Worm (Caenorhabditis elegans): ENCODE measurements around the gene Y57G11C.23.
A peak's percentile ranks its signal among the peaks of the same experiment; 100 is the strongest.

Gene Y57G11C.23

ce11 chrIV:14877657-14878056 is 16.1 kb upstream of the Y57G11C.23 start:
- TF ChIP-seq flt-1 (GFP tag; IDR thresholded peaks at IDR 0.05) (no peak), T22C8.4 (GFP tag; IDR thresholded peaks at IDR 0.05) (no peak), ztf-23 (GFP tag; IDR thresholded peaks at IDR 0.05) (no peak), cog-1 (tag; optimal IDR thresholded peaks at IDR 0.05) (no peak), ref-1 (GFP tag; conservative IDR thresholded peaks at IDR 0.05) (no peak), tab-1 (GFP tag; IDR thresholded peaks at IDR 0.05) (no peak)

- TF ChIP-seq ztf-23 (GFP tag; IDR thresholded peaks at IDR 0.05) (no peak), T22C8.4 (GFP tag; IDR thresholded peaks at IDR 0.05) (no peak), ref-1 (GFP tag; conservative IDR thresholded peaks at IDR 0.05) (no peak), med-1 (GFP tag; optimal IDR thresholded peaks at IDR 0.05; ENCODE audit: insufficient read depth) (no peak), cog-1 (tag; optimal IDR thresholded peaks at IDR 0.05) (no peak), klf-2 (GFP tag; conservative IDR thresholded peaks at IDR 0.05) (no peak), flt-1 (GFP tag; IDR thresholded peaks at IDR 0.05) (no peak), ztf-29 (GFP tag; IDR thresholded peaks at IDR 0.05) (no peak), tab-1 (GFP tag; IDR thresholded peaks at IDR 0.05) (no peak)
These were observed 15.0 kb upstream of the Y57G11C.23 start for ce11 chrIV:14876632-14877031.

ce11 chrIV:14874926-14875570 is 13.5 kb upstream of the Y57G11C.23 start:
- TF ChIP-seq ztf-23 (GFP tag; IDR thresholded peaks at IDR 0.05) (no peak), cog-1 (tag; optimal IDR thresholded peaks at IDR 0.05) (peak; percentile 40), klf-2 (GFP tag; conservative IDR thresholded peaks at IDR 0.05) (no peak), tab-1 (GFP tag; IDR thresholded peaks at IDR 0.05) (no peak)

DNA sequence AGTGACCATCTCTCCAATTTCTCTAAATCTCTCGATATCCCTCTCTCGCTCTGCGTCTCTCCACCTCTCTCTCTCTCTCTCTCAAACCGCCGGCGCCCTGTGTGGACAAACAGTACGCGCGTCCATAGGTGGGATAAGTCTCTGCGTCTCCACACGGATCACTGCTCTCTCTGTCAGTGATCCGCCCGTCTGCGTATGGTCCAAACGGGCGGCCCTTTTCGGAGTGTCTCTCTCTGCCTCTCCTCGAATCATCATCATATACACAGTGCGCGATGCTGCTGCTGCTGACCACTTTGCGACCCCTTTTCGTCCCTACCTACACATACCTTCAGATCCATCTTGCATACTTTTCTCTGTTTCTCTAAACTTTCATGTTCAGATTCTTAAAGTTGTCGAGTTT is 10.7 kb upstream of the Y57G11C.23 start:
- TF ChIP-seq tab-1 (GFP tag; IDR thresholded peaks at IDR 0.05) (0 out of 2 replicates have a peak, but pooled peaks have one; percentile 23), cog-1 (tag; optimal IDR thresholded peaks at IDR 0.05) (peak; percentile 16), klf-2 (GFP tag; conservative IDR thresholded peaks at IDR 0.05) (no peak), ztf-23 (GFP tag; IDR thresholded peaks at IDR 0.05) (0 out of 2 replicates have a peak, but pooled peaks have one; percentile 24), ref-1 (GFP tag; conservative IDR thresholded peaks at IDR 0.05) (no peak)

DNA sequence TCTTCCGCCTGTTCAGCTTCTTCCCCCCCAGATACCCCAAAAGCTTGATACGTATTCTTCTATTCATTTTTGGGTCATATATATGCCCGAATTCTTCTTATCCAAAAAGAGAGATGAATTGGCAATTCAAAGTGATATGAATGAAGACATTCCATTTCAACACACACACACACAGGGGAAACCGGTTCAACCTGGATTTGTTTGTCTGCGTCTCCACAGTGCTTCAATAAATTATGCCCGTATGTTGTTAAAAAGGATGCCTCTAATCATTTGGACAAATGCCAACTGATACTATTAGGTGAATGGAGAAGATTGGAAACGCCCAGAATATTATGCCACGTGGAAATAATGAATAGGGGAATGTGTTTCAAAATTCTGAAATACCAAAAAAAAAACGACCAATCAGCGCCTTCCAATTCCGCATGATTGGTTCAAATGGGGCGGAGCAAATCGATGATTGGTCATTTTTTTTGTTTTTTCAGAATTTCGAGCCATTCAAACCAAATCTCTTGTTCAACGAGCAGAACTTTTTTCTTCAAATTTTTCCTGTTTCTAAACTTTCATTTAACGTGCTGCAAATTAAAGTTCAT is 8.3 kb upstream of the Y57G11C.23 start:
- no peak for TF ChIP-seq T22C8.4 (GFP tag; IDR thresholded peaks at IDR 0.05)
- peak; percentile 20; the same call in 1 of the 2 replicates for TF ChIP-seq flt-1 (GFP tag; IDR thresholded peaks at IDR 0.05)

ce11 chrIV:14868560-14868959 is 7.0 kb upstream of the Y57G11C.23 start:
- TF ChIP-seq ref-1 (GFP tag; conservative IDR thresholded peaks at IDR 0.05) (no peak), tab-1 (GFP tag; IDR thresholded peaks at IDR 0.05) (no peak), flt-1 (GFP tag; IDR thresholded peaks at IDR 0.05) (no peak), T22C8.4 (GFP tag; IDR thresholded peaks at IDR 0.05) (no peak), med-1 (GFP tag; optimal IDR thresholded peaks at IDR 0.05; ENCODE audit: insufficient read depth) (no peak), klf-2 (GFP tag; conservative IDR thresholded peaks at IDR 0.05) (no peak), ztf-29 (GFP tag; IDR thresholded peaks at IDR 0.05) (no peak), ztf-23 (GFP tag; IDR thresholded peaks at IDR 0.05) (no peak), cog-1 (tag; optimal IDR thresholded peaks at IDR 0.05) (no peak)

DNA sequence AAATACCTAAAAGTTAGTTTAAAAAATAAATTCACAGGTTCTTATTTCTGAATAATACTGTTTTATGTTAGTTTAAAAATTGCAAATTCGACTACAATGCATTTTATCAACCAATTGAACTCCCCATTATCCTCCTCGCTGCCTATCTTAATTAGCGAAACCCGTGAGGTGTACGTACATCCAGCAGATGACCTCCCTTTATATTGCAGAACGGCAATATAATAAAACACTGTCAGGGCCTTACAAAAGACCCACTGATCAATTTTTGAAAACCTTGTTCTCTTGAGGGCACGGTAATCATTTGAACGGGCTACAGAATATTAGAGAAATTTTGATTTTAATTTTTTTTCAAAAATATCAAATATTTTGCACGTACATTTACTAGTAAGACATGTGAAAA is 2.9 kb upstream of the Y57G11C.23 start:
- TF ChIP-seq klf-2 (GFP tag; conservative IDR thresholded peaks at IDR 0.05): no peak
- no peak for TF ChIP-seq T22C8.4 (GFP tag; IDR thresholded peaks at IDR 0.05)
- TF ChIP-seq ztf-23 (GFP tag; IDR thresholded peaks at IDR 0.05): no peak
- no peak for TF ChIP-seq ref-1 (GFP tag; conservative IDR thresholded peaks at IDR 0.05)

ce11 chrIV:14863772-14864171 is 2.2 kb upstream of the Y57G11C.23 start:
- TF ChIP-seq tab-1 (GFP tag; IDR thresholded peaks at IDR 0.05): no peak

DNA sequence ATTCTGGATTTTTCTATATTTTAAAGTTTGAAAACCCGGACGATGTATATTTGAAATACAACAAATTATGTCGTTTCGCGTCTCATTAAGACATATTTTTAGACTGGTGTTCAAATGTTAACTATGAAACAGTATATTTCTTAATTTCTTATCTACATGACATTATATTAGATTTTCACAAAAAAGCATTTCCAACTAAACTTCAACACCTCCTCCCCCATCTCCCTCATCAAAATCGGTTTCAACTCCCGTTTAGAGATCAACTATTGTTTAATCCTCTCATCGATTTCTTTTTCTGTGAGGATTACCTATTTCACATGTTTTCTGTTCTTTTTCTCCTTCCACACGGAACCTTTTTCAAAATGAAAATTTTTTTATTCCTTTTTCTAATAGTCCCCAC is 556 bp upstream of the Y57G11C.23 start, which contains the start of gene Y57G11C.38:
Y57G11C.38 (plus strand) TSS at position 301 of the 400 bp plus-strand sequence.
- TF ChIP-seq cog-1 (tag; optimal IDR thresholded peaks at IDR 0.05) (no peak), tab-1 (GFP tag; IDR thresholded peaks at IDR 0.05) (no peak), klf-2 (GFP tag; conservative IDR thresholded peaks at IDR 0.05) (no peak), ztf-23 (GFP tag; IDR thresholded peaks at IDR 0.05) (no peak), ztf-29 (GFP tag; IDR thresholded peaks at IDR 0.05) (no peak), flt-1 (GFP tag; IDR thresholded peaks at IDR 0.05) (no peak), T22C8.4 (GFP tag; IDR thresholded peaks at IDR 0.05) (no peak), ref-1 (GFP tag; conservative IDR thresholded peaks at IDR 0.05) (no peak), med-1 (GFP tag; optimal IDR thresholded peaks at IDR 0.05; ENCODE audit: insufficient read depth) (no peak)

- TF ChIP-seq T22C8.4 (GFP tag; IDR thresholded peaks at IDR 0.05) (no peak), med-1 (GFP tag; optimal IDR thresholded peaks at IDR 0.05; ENCODE audit: insufficient read depth) (no peak), klf-2 (GFP tag; conservative IDR thresholded peaks at IDR 0.05) (no peak), flt-1 (GFP tag; IDR thresholded peaks at IDR 0.05) (no peak), cog-1 (tag; optimal IDR thresholded peaks at IDR 0.05) (no peak), ref-1 (GFP tag; conservative IDR thresholded peaks at IDR 0.05) (no peak), tab-1 (GFP tag; IDR thresholded peaks at IDR 0.05) (no peak), ztf-23 (GFP tag; IDR thresholded peaks at IDR 0.05) (no peak), ztf-29 (GFP tag; IDR thresholded peaks at IDR 0.05) (no peak)
These were observed 7.9 kb downstream of the Y57G11C.23 start, which contains the start of gene Y57G11C.52 for ce11 chrIV:14853703-14854102. Gene Y57G11C.52 (plus strand): TSS chrIV:14854003.
